Fruit fly (Drosophila melanogaster) whole organism, embryonic: ENCODE data around the gene Tsen2.

Source experiments
- B-H1 ChIP-seq: fragments of 200-800 bp; sonication (Bioruptor generic); IDR thresholded peaks from 3 replicates; pipeline ENCODE4 v1.3.6; 2022; ENCODE audit warnings: missing biosample characterization, missing genetic modification characterization
- Bgb ChIP-seq: fragments of 200-800 bp; sonication (Bioruptor generic); IDR thresholded peaks from 2 replicates; pipeline ENCODE4 v1.3.6; 2022; ENCODE audit warnings: missing biosample characterization, missing genetic modification characterization; ENCODE audit not compliant: partially characterized antibody
- CG10267 ChIP-seq: fragments of 200-800 bp; sonication (Bioruptor generic); optimal IDR thresholded peaks from 2 replicates; lab custom pipeline; 2018; ENCODE audit warnings: missing biosample characterization, mild to moderate bottlenecking, missing genetic modification characterization, moderate library complexity
- CG11398 ChIP-seq: fragments of 200-800 bp; sonication (Bioruptor generic); optimal IDR thresholded peaks from 2 replicates; lab custom pipeline; 2016; ENCODE audit warnings: missing biosample characterization, missing genetic modification characterization
- CG12391 ChIP-seq: fragments of 200-800 bp; sonication (Bioruptor generic); optimal IDR thresholded peaks from 3 replicates; lab custom pipeline; 2018; ENCODE audit warnings: missing biosample characterization, mild to moderate bottlenecking, missing genetic modification characterization, moderate library complexity
- CG12942 ChIP-seq: fragments of 200-800 bp; sonication (Bioruptor generic); optimal IDR thresholded peaks from 3 replicates; lab custom pipeline; 2016; ENCODE audit warnings: missing biosample characterization, missing genetic modification characterization
- CG14441 ChIP-seq: fragments of 200-800 bp; sonication (Bioruptor generic); IDR thresholded peaks from 2 replicates; pipeline ENCODE4 v1.3.6; 2022; ENCODE audit warnings: missing biosample characterization, missing genetic modification characterization
- CG14965 ChIP-seq: fragments of 200-800 bp; sonication (Bioruptor generic); optimal IDR thresholded peaks from 2 replicates; lab custom pipeline; 2016; ENCODE audit warnings: missing biosample characterization, missing genetic modification characterization, borderline replicate concordance
- CG15601 ChIP-seq: fragments of 200-800 bp; sonication (Bioruptor generic); optimal IDR thresholded peaks from 3 replicates; lab custom pipeline; 2019; ENCODE audit warnings: missing biosample characterization, mild to moderate bottlenecking, missing genetic modification characterization, moderate library complexity
- CG1602 ChIP-seq: fragments of 200-800 bp; sonication (Bioruptor generic); optimal IDR thresholded peaks from 3 replicates; lab custom pipeline; 2016; ENCODE audit warnings: missing biosample characterization, missing genetic modification characterization
- CG16813 ChIP-seq: fragments of 200-800 bp; sonication (Bioruptor generic); IDR thresholded peaks from 3 replicates; pipeline ENCODE4 v1.3.6; 2022; ENCODE audit warnings: missing biosample characterization, missing genetic modification characterization; ENCODE audit not compliant: partially characterized antibody
- CG18011 ChIP-seq: fragments of 200-800 bp; sonication (Bioruptor generic); optimal IDR thresholded peaks from 2 replicates; lab custom pipeline; 2017; ENCODE audit warnings: missing biosample characterization, missing genetic modification characterization, mild to moderate bottlenecking, moderate library complexity, missing genotype
- CG1832 ChIP-seq: fragments of 200-800 bp; sonication (Bioruptor generic); optimal IDR thresholded peaks from 2 replicates; lab custom pipeline; 2017; ENCODE audit warnings: missing biosample characterization, mild to moderate bottlenecking, missing genetic modification characterization, inconsistent platforms
- CG34422 ChIP-seq: fragments of 200-800 bp; sonication (Bioruptor generic); IDR thresholded peaks from 3 replicates; pipeline ENCODE4 v1.3.6; 2022; ENCODE audit warnings: missing biosample characterization, missing genetic modification characterization
- CG4328 ChIP-seq: fragments of 200-800 bp; sonication (Bioruptor generic); optimal IDR thresholded peaks from 3 replicates; lab custom pipeline; 2017; ENCODE audit warnings: missing biosample characterization, missing genetic modification reagents, missing genetic modification characterization
- CG4820 ChIP-seq: fragments of 200-800 bp; sonication (Bioruptor generic); optimal IDR thresholded peaks from 3 replicates; lab custom pipeline; 2016; ENCODE audit warnings: missing biosample characterization, missing genetic modification characterization
- CG6854 ChIP-seq: fragments of 200-800 bp; sonication (Bioruptor generic); optimal IDR thresholded peaks from 3 replicates; lab custom pipeline; 2017; ENCODE audit warnings: missing biosample characterization, mild to moderate bottlenecking, missing genetic modification characterization
- CG8290 ChIP-seq, 3 experiments: fragments of 200-800 bp; sonication (Bioruptor generic); optimal IDR thresholded peaks; 2 replicates each; lab custom pipeline; 2016 to 2019; ENCODE audit warnings: missing biosample characterization in 3 of 3, missing genetic modification characterization in 3 of 3, mild to moderate bottlenecking in 2 of 3, moderate library complexity in 1 of 3
- CG9215 ChIP-seq: fragments of 200-800 bp; sonication (Bioruptor generic); IDR thresholded peaks from 2 replicates; pipeline ENCODE4 v1.3.6; 2022; ENCODE audit warnings: missing biosample characterization, missing genetic modification characterization
- CG9797 ChIP-seq: fragments of 200-800 bp; sonication (Bioruptor generic); optimal IDR thresholded peaks from 3 replicates; lab custom pipeline; 2018; ENCODE audit warnings: missing biosample characterization, mild to moderate bottlenecking, missing genetic modification characterization
- Chrac-16 ChIP-seq: fragments of 200-800 bp; sonication (Bioruptor generic); optimal IDR thresholded peaks from 3 replicates; lab custom pipeline; 2016; ENCODE audit warnings: missing biosample characterization, missing genetic modification characterization
- HLHmδ ChIP-seq: fragments of 200-800 bp; sonication (Bioruptor generic); optimal IDR thresholded peaks from 2 replicates; lab custom pipeline; 2018; ENCODE audit warnings: missing biosample characterization, mild to moderate bottlenecking, missing genetic modification characterization, moderate library complexity
- MESR4 ChIP-seq: fragments of 200-800 bp; sonication (Bioruptor generic); optimal IDR thresholded peaks from 2 replicates; lab custom pipeline; 2018; ENCODE audit warnings: missing biosample characterization, mild to moderate bottlenecking, missing genetic modification characterization, moderate library complexity
- Myb ChIP-seq: fragments of 200-800 bp; sonication (Bioruptor generic); optimal IDR thresholded peaks from 2 replicates; lab custom pipeline; 2016; ENCODE audit warnings: missing biosample characterization, missing genetic modification characterization
- Poxn ChIP-seq: fragments of 200-800 bp; sonication (Bioruptor generic); IDR thresholded peaks from 2 replicates; pipeline ENCODE4 v1.3.6; 2022; ENCODE audit warnings: missing biosample characterization, missing genetic modification characterization
- Sry-β ChIP-seq: fragments of 200-800 bp; sonication (Bioruptor generic); optimal IDR thresholded peaks from 2 replicates; lab custom pipeline; 2018; ENCODE audit warnings: missing biosample characterization, mild to moderate bottlenecking, missing genetic modification characterization, moderate library complexity
- Usf ChIP-seq: fragments of 200-800 bp; sonication (Bioruptor generic); optimal IDR thresholded peaks from 2 replicates; lab custom pipeline; 2017; ENCODE audit warnings: missing genotype, missing biosample characterization, missing genetic modification characterization
- amos ChIP-seq: fragments of 200-800 bp; sonication (Bioruptor generic); IDR thresholded peaks from 2 replicates; pipeline ENCODE4 v1.3.6; 2022; ENCODE audit warnings: missing biosample characterization, missing genetic modification characterization; ENCODE audit not compliant: partially characterized antibody
- bcd ChIP-seq: fragments of 200-800 bp; sonication (Bioruptor generic); optimal IDR thresholded peaks from 2 replicates; lab custom pipeline; 2017; ENCODE audit warnings: missing biosample characterization, mild to moderate bottlenecking, missing genetic modification characterization
- bsh ChIP-seq, 2 experiments: fragments of 200-800 bp; sonication (Bioruptor generic); optimal IDR thresholded peaks; 2 replicates each; lab custom pipeline; 2017 to 2018; ENCODE audit warnings: mild to moderate bottlenecking in 2 of 2, missing biosample characterization in 2 of 2, missing genetic modification characterization in 2 of 2, moderate library complexity in 1 of 2
- ci ChIP-seq: fragments of 200-800 bp; sonication (Bioruptor generic); IDR thresholded peaks from 3 replicates; pipeline ENCODE4 v1.3.6; 2022; ENCODE audit warnings: missing biosample characterization, missing genetic modification characterization
- crol ChIP-seq: fragments of 200-800 bp; sonication (Bioruptor generic); IDR thresholded peaks from 2 replicates; pipeline ENCODE4 v1.3.6; 2022; ENCODE audit warnings: missing biosample characterization, missing genetic modification characterization
- en ChIP-seq: fragments of 200-800 bp; sonication (Bioruptor generic); optimal IDR thresholded peaks from 2 replicates; lab custom pipeline; 2016; ENCODE audit warnings: missing biosample characterization, missing genetic modification characterization
- ewg ChIP-seq: fragments of 200-800 bp; sonication (Bioruptor generic); optimal IDR thresholded peaks from 3 replicates; lab custom pipeline; 2017; ENCODE audit warnings: mild to moderate bottlenecking, missing biosample characterization, missing genetic modification reagents, missing genetic modification characterization
- fd96Cb ChIP-seq: fragments of 200-800 bp; sonication (Bioruptor generic); optimal IDR thresholded peaks from 2 replicates; lab custom pipeline; 2018; ENCODE audit warnings: missing biosample characterization, mild to moderate bottlenecking, missing genetic modification characterization, moderate library complexity
- ftz-f1 ChIP-seq: fragments of 200-800 bp; sonication (Bioruptor generic); optimal IDR thresholded peaks from 2 replicates; lab custom pipeline; 2016; ENCODE audit warnings: missing biosample characterization, missing genetic modification characterization
- gro ChIP-seq: fragments of 200-800 bp; sonication (Bioruptor generic); optimal IDR thresholded peaks from 2 replicates; lab custom pipeline; 2016; ENCODE audit warnings: missing biosample characterization, missing genetic modification characterization
- lilli ChIP-seq: fragments of 200-800 bp; sonication (Bioruptor generic); optimal IDR thresholded peaks from 3 replicates; lab custom pipeline; 2016; ENCODE audit warnings: missing biosample characterization, missing genetic modification characterization
- pho ChIP-seq: fragments of 200-800 bp; sonication (Bioruptor generic); optimal IDR thresholded peaks from 2 replicates; lab custom pipeline; 2016; ENCODE audit warnings: missing biosample characterization, missing genetic modification characterization
- salm ChIP-seq: fragments of 200-800 bp; sonication (Bioruptor generic); optimal IDR thresholded peaks from 2 replicates; lab custom pipeline; 2018; ENCODE audit warnings: missing biosample characterization, mild to moderate bottlenecking, missing genetic modification characterization
- sna ChIP-seq: fragments of 200-800 bp; sonication (Bioruptor generic); IDR thresholded peaks from 2 replicates; pipeline ENCODE4 v1.3.6; 2022; ENCODE audit warnings: missing biosample characterization, missing genetic modification characterization; ENCODE audit not compliant: partially characterized antibody
- trem ChIP-seq: fragments of 200-800 bp; optimal IDR thresholded peaks from 3 replicates; lab custom pipeline; 2019; ENCODE audit warnings: missing biosample characterization, mild to moderate bottlenecking, missing genetic modification characterization, moderate library complexity
- tx ChIP-seq: fragments of 200-800 bp; sonication (Bioruptor generic); optimal IDR thresholded peaks from 2 replicates; lab custom pipeline; 2016; ENCODE audit warnings: missing biosample characterization, missing genetic modification characterization
- wdn ChIP-seq: fragments of 200-800 bp; sonication (Bioruptor generic); IDR thresholded peaks from 2 replicates; pipeline ENCODE4 v1.3.6; 2022; ENCODE audit warnings: missing biosample characterization, missing genetic modification characterization
- z ChIP-seq: fragments of 200-800 bp; sonication (Bioruptor generic); IDR thresholded peaks from 3 replicates; pipeline ENCODE4 v1.3.6; 2022; ENCODE audit warnings: missing biosample characterization, missing genetic modification characterization
- zen ChIP-seq: fragments of 200-800 bp; sonication (Bioruptor generic); optimal IDR thresholded peaks from 3 replicates; lab custom pipeline; 2018; ENCODE audit warnings: missing biosample characterization, mild to moderate bottlenecking, missing genetic modification characterization, moderate library complexity
- zfh1 ChIP-seq: fragments of 200-800 bp; sonication (Bioruptor generic); IDR thresholded peaks from 3 replicates; pipeline ENCODE4 v1.3.6; 2022; ENCODE audit warnings: missing biosample characterization, missing genetic modification characterization

Gene Tsen2

dm6 chr2L:16715841-16716701 lies 13.5 kb upstream of the Tsen2 start, which contains the start of the genes Cyt-c-d and CG31808 (continued):
- TF ChIP-seq ftz-f1 (GFP tag; lab: Kevin White, UChicago) (peak; percentile 49), MESR4 (GFP tag; lab: Kevin White, UChicago) (peak; percentile 47), Poxn (peak; percentile 74), CG16813 (GFP tag; lab: Robert Waterston, UW) (0 out of 3 replicates have a peak, but pooled peaks have one; percentile 31), HLHmδ (GFP tag; lab: Kevin White, UChicago) (peak; percentile 64), CG12391 (tag; lab: Kevin White, UChicago) (peak; percentile 99), trem (tag; lab: Kevin White, UChicago) (peak; percentile 92), lilli (GFP tag; lab: Kevin White, UChicago) (peak; percentile 96), Myb (peak; percentile 71), CG15601 (peak; percentile 96), CG1832 (GFP tag; lab: Kevin White, UChicago) (peak; percentile 53), tx (GFP tag; lab: Kevin White, UChicago) (peak; percentile 90), CG1602 (peak; percentile 96), Usf (GFP tag; lab: Kevin White, UChicago) (peak; percentile 75), CG18011 (peak; percentile 87), CG9215 (GFP tag; lab: Robert Waterston, UW) (peak; percentile 87), pho (peak; percentile 89), CG9797 (GFP tag; lab: Kevin White, UChicago) (peak; percentile 33), B-H1 (GFP tag; lab: Robert Waterston, UW) (peak; percentile 95), CG14441 (peak; percentile 97), bsh (GFP tag; optimal IDR thresholded peaks at IDR 0.05; lab: Kevin White, UChicago) (peak; percentile 97 to 99), en (GFP tag; lab: Kevin White, UChicago) (peak; percentile 85), CG4820 (GFP tag; lab: Kevin White, UChicago) (peak; percentile 95), crol (no peak; the same call in 1 of the 2 replicates), zen (peak; percentile 86), ewg (peak; percentile 95), zfh1 (GFP tag; lab: Robert Waterston, UW) (peak; percentile 97), Bgb (GFP tag; lab: Robert Waterston, UW) (peak; percentile 58), gro (peak; percentile 82), amos (no peak; the same call in 1 of the 2 replicates), sna (GFP tag; lab: Robert Waterston, UW) (no peak), CG8290 (GFP tag; optimal IDR thresholded peaks at IDR 0.05; lab: Kevin White, UChicago) (peak; percentile 88), CG8290 (tag; optimal IDR thresholded peaks at IDR 0.05; lab: Kevin White, UChicago) (peak; percentile 84 to 93), CG14965 (GFP tag; lab: Kevin White, UChicago) (peak; percentile 58), CG10267 (tag; lab: Kevin White, UChicago) (peak; percentile 91), Chrac-16 (GFP tag; lab: Kevin White, UChicago) (peak; percentile 96), CG4328 (GFP tag; lab: Kevin White, UChicago) (peak; percentile 91), CG11398 (GFP tag; lab: Kevin White, UChicago) (peak; percentile 87), CG12942 (GFP tag; lab: Kevin White, UChicago) (peak; percentile 95), bcd (GFP tag; lab: Kevin White, UChicago) (peak; percentile 97), salm (tag; lab: Kevin White, UChicago) (peak; percentile 98), fd96Cb (tag; lab: Kevin White, UChicago) (peak; percentile 98), Sry-β (GFP tag; lab: Kevin White, UChicago) (peak; percentile 73), wdn (GFP tag; lab: Robert Waterston, UW) (peak; percentile 91), CG34422 (GFP tag; lab: Robert Waterston, UW) (peak; percentile 96), ci (GFP tag; lab: Robert Waterston, UW) (peak; percentile 99), CG6854 (GFP tag; lab: Kevin White, UChicago) (peak; percentile 92), z (GFP tag; lab: Robert Waterston, UW) (peak; percentile 74)
